Worm (Caenorhabditis elegans): ENCODE measurements around the gene asb-2.

DNA sequence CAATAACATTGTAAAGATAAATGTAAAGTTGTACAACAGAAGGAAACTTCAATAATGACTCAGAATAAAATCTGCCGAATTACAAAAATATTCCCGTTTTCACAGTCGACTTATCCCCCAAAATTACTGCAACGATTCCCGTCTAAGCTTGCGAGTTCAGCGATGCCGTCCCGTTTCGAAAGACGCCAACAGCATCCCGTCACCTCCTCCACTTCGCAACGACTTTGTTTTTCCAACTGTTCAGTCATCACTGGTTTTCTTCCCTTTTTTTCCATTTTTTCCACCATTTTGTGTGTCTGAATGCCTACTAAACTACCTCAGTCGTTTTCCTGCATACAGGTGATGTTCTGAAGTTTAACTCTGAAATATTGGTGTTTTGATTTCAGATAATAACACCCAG lies 28.9 kb upstream of the asb-2 start, which contains the start of gene F15A8.1:
- TF ChIP-seq nhr-237 (tag; optimal IDR thresholded peaks at IDR 0.05) (no peak), nhr-76 (tag; optimal IDR thresholded peaks at IDR 0.05) (no peak), sptf-1 (tag; optimal IDR thresholded peaks at IDR 0.05) (no peak), blmp-1 (tag; optimal IDR thresholded peaks at IDR 0.05) (no peak), drap-1 (GFP tag; optimal IDR thresholded peaks at IDR 0.05) (no peak), elt-3 (tag; optimal IDR thresholded peaks at IDR 0.05) (no peak), ham-2 (GFP tag; optimal IDR thresholded peaks at IDR 0.05) (no peak), elt-1 (tag; optimal IDR thresholded peaks at IDR 0.05; ENCODE audit: borderline replicate concordance, insufficient read depth) (no peak), lin-13 (tag; optimal IDR thresholded peaks at IDR 0.05) (no peak), nhr-28 (tag; optimal IDR thresholded peaks at IDR 0.05) (no peak), flh-1 (GFP tag; optimal IDR thresholded peaks at IDR 0.05) (no peak), snpc-4 (tag; optimal IDR thresholded peaks at IDR 0.05) (no peak), unc-62 (GFP tag; optimal IDR thresholded peaks at IDR 0.05) (no peak), pha-4 (tag; optimal IDR thresholded peaks at IDR 0.05) (no peak)
